Worm (Caenorhabditis elegans) whole organism, early embryonic: ENCODE measurements around the gene ugt-9.

Experiments used
- F13C5.2 ChIP-seq: sonication (generic microtip); optimal IDR thresholded peaks from 2 replicates; lab custom pipeline; 2017; ENCODE audit warnings: mild to moderate bottlenecking, missing genetic modification characterization, inconsistent platforms, missing compliant biosample characterization
- aly-1 ChIP-seq: sonication (generic microtip); optimal IDR thresholded peaks from 2 replicates; lab custom pipeline; 2016; ENCODE audit warnings: missing genetic modification characterization, missing compliant biosample characterization
- ceh-36 ChIP-seq: sonication (generic microtip); optimal IDR thresholded peaks from 2 replicates; lab custom pipeline; 2016; ENCODE audit warnings: missing genetic modification characterization, inconsistent platforms, missing compliant biosample characterization
- flt-1 ChIP-seq: fragments of 200-800 bp; sonication (Bioruptor generic); IDR thresholded peaks from 2 replicates; pipeline ENCODE4 v1.3.6; 2022; ENCODE audit warnings: missing genetic modification characterization, missing compliant biosample characterization
- hmg-4 ChIP-seq: fragments of 200-800 bp; sonication (Bioruptor generic); optimal IDR thresholded peaks from 2 replicates; lab custom pipeline; 2018; ENCODE audit warnings: mild to moderate bottlenecking, missing genetic modification characterization, missing compliant biosample characterization
- hnd-1 ChIP-seq: sonication (generic microtip); optimal IDR thresholded peaks from 2 replicates; lab custom pipeline; 2016; ENCODE audit warnings: missing genetic modification characterization, missing compliant biosample characterization
- scrt-1 ChIP-seq: fragments of 200-800 bp; sonication (Bioruptor generic); IDR thresholded peaks from 2 replicates; pipeline ENCODE4 v1.3.6; 2022; ENCODE audit warnings: missing genetic modification characterization, missing compliant biosample characterization
- sea-1 ChIP-seq: fragments of 200-800 bp; sonication (Bioruptor generic); conservative IDR thresholded peaks from 2 replicates; pipeline ENCODE4 v1.3.6; 2022; ENCODE audit warnings: missing genetic modification characterization, missing compliant biosample characterization
- tbx-37 ChIP-seq: fragments of 200-800 bp; sonication (Bioruptor generic); conservative IDR thresholded peaks from 2 replicates; pipeline ENCODE4 v1.3.6; 2022; ENCODE audit warnings: missing genetic modification reagents, missing genetic modification characterization, missing compliant biosample characterization
- tra-4 ChIP-seq: sonication (generic microtip); optimal IDR thresholded peaks from 2 replicates; lab custom pipeline; 2017; ENCODE audit warnings: missing genetic modification characterization, missing compliant biosample characterization

ce11 chrV:4884490-4884889 is 11.4 kb upstream of the ugt-9 start, which contains the start of gene T19H12.12:
- TF ChIP-seq hmg-4 (no peak), tbx-37 (no peak), flt-1 (no peak), scrt-1 (no peak), aly-1 (tag; lab: Kevin White, UChicago) (no peak), hnd-1 (tag; lab: Kevin White, UChicago) (no peak), F13C5.2 (tag; lab: Kevin White, UChicago) (no peak), sea-1 (GFP tag; lab: Robert Waterston, UW) (no peak), tra-4 (no peak), ceh-36 (no peak)
